Worm (Caenorhabditis elegans): ENCODE data around the gene ptl-1.

The ptl-1 gene

ce11 chrIII:770958-771357, 6.0 kb downstream of the ptl-1 start, which contains the start of gene tpst-2:
Gene tpst-2 (plus strand): TSS chrIII:771258.
- no peak for TF ChIP-seq pes-1 (GFP tag; IDR thresholded peaks at IDR 0.05)
- TF ChIP-seq aly-1 (tag; optimal IDR thresholded peaks at IDR 0.05): no peak
- TF ChIP-seq sea-1 (GFP tag; conservative IDR thresholded peaks at IDR 0.05): no peak
- TF ChIP-seq hnd-1 (tag; optimal IDR thresholded peaks at IDR 0.05): no peak
- no peak for TF ChIP-seq ama-1 (optimal IDR thresholded peaks at IDR 0.05)
- no peak for TF ChIP-seq tbx-37 (GFP tag; conservative IDR thresholded peaks at IDR 0.05)
- no peak for TF ChIP-seq ceh-36 (tag; optimal IDR thresholded peaks at IDR 0.05)

DNA sequence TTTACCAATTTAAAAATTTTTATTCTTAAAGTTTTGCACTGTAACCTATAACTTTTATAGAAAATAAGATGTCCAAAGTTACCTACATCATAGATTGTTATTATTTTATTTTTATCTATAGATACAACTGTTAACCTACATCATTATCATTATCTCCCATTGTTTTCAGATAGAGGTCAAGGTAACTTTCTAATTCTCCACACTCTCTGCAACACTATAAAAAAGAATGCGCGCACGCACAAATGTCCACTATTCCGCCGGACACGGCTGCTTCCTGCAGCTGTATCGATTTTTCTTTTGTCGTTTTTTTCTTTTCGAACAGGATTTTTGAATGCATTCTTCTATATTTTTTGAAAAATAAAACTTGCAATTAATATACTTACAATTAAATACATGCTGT, 7.7 kb downstream of the ptl-1 start:
- TF ChIP-seq scrt-1 (GFP tag; IDR thresholded peaks at IDR 0.05): no peak
- TF ChIP-seq tra-4 (tag; optimal IDR thresholded peaks at IDR 0.05): no peak
- TF ChIP-seq sea-1 (GFP tag; conservative IDR thresholded peaks at IDR 0.05): no peak
- no peak for TF ChIP-seq flt-1 (GFP tag; IDR thresholded peaks at IDR 0.05)
- no peak for TF ChIP-seq ama-1 (optimal IDR thresholded peaks at IDR 0.05)
- no peak for TF ChIP-seq ceh-36 (tag; optimal IDR thresholded peaks at IDR 0.05)
- TF ChIP-seq B0310.2 (tag; optimal IDR thresholded peaks at IDR 0.05): no peak
- TF ChIP-seq ceh-13 (GFP tag; optimal IDR thresholded peaks at IDR 0.05): no peak
- no peak for TF ChIP-seq aly-1 (tag; optimal IDR thresholded peaks at IDR 0.05)
- TF ChIP-seq tbx-37 (GFP tag; conservative IDR thresholded peaks at IDR 0.05): no peak
- no peak for TF ChIP-seq hnd-1 (tag; optimal IDR thresholded peaks at IDR 0.05)
- TF ChIP-seq pes-1 (GFP tag; IDR thresholded peaks at IDR 0.05): no peak
- TF ChIP-seq F13C5.2 (tag; optimal IDR thresholded peaks at IDR 0.05): no peak

ce11 chrIII:773114-773513, 8.1 kb downstream of the ptl-1 start, which contains the start of gene cyn-6:
Gene cyn-6 (plus strand): TSS chrIII:773414.
- TF ChIP-seq flt-1 (GFP tag; IDR thresholded peaks at IDR 0.05): no peak
- no peak for TF ChIP-seq hnd-1 (tag; optimal IDR thresholded peaks at IDR 0.05)
- no peak for TF ChIP-seq ceh-36 (tag; optimal IDR thresholded peaks at IDR 0.05)
- TF ChIP-seq ets-7 (tag; optimal IDR thresholded peaks at IDR 0.05): no peak
- TF ChIP-seq pes-1 (GFP tag; IDR thresholded peaks at IDR 0.05): no peak
- TF ChIP-seq F13C5.2 (tag; optimal IDR thresholded peaks at IDR 0.05): no peak
- no peak for TF ChIP-seq tbx-37 (GFP tag; conservative IDR thresholded peaks at IDR 0.05)
- no peak for TF ChIP-seq ceh-13 (GFP tag; optimal IDR thresholded peaks at IDR 0.05)
- TF ChIP-seq ama-1 (optimal IDR thresholded peaks at IDR 0.05): no peak
- TF ChIP-seq scrt-1 (GFP tag; IDR thresholded peaks at IDR 0.05): no peak
- no peak for TF ChIP-seq B0310.2 (tag; optimal IDR thresholded peaks at IDR 0.05)

ce11 chrIII:775443-775842, 10.5 kb downstream of the ptl-1 start:
- TF ChIP-seq ets-7 (tag; optimal IDR thresholded peaks at IDR 0.05): no peak
- TF ChIP-seq scrt-1 (GFP tag; IDR thresholded peaks at IDR 0.05): no peak

DNA sequence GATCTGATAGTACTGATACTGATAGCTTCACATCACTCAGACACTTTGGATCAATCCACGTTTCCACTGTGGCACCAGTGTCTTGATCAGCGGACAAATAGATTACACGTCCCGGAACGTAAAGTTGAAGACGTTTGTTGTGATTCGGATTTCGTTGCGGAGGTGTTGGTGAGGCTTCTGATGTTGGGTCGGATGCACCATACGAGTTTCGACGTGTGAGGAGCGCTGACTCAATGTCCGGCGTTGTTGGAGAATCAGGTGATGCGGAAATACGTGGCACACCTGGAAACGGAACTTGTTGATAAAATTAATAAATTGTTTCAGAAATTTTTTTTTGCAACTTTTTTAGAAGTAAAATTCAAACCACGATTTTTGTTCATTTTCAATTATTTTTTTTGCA, 13.8 kb downstream of the ptl-1 start, which contains the start of gene alh-11:
alh-11 (minus strand) TSS at position 101 of the 400 bp plus-strand sequence.
- no peak for TF ChIP-seq ceh-13 (GFP tag; optimal IDR thresholded peaks at IDR 0.05)
- no peak for TF ChIP-seq flt-1 (GFP tag; IDR thresholded peaks at IDR 0.05)
- TF ChIP-seq aly-1 (tag; optimal IDR thresholded peaks at IDR 0.05): no peak
- no peak for TF ChIP-seq hmg-4 (GFP tag; optimal IDR thresholded peaks at IDR 0.05)
- no peak for TF ChIP-seq B0310.2 (tag; optimal IDR thresholded peaks at IDR 0.05)

DNA sequence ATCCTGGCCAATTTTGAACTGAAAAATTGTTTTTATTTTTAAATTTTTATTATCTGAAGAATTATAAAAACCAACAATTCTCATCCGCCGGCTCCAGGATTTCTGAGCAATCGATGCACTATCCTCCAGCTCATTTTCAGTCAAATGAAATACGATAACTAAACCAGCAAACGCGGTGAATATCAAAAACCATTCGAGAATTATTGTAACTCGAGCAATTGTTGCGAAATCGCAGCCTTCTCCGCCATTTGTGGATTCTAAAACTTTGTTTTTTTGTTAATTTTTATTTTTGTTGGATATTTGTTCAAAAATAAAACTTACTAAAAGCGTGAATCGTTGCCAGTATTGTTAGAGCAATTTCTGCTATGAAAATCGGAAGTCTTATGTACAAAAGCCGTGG, 17.5 kb downstream of the ptl-1 start:
- TF ChIP-seq ceh-36 (tag; optimal IDR thresholded peaks at IDR 0.05) (no peak), ama-1 (optimal IDR thresholded peaks at IDR 0.05) (no peak), hmbx-1 (tag; optimal IDR thresholded peaks at IDR 0.05) (no peak), flt-1 (GFP tag; IDR thresholded peaks at IDR 0.05) (no peak), scrt-1 (GFP tag; IDR thresholded peaks at IDR 0.05) (no peak), tbx-11 (GFP tag; IDR thresholded peaks at IDR 0.05) (no peak), pes-1 (GFP tag; IDR thresholded peaks at IDR 0.05) (no peak), ets-7 (tag; optimal IDR thresholded peaks at IDR 0.05) (no peak), hnd-1 (tag; optimal IDR thresholded peaks at IDR 0.05) (no peak), aly-1 (tag; optimal IDR thresholded peaks at IDR 0.05) (no peak), ceh-13 (GFP tag; optimal IDR thresholded peaks at IDR 0.05) (no peak), tra-4 (tag; optimal IDR thresholded peaks at IDR 0.05) (no peak), sea-1 (GFP tag; conservative IDR thresholded peaks at IDR 0.05) (no peak), F13C5.2 (tag; optimal IDR thresholded peaks at IDR 0.05) (no peak)

DNA sequence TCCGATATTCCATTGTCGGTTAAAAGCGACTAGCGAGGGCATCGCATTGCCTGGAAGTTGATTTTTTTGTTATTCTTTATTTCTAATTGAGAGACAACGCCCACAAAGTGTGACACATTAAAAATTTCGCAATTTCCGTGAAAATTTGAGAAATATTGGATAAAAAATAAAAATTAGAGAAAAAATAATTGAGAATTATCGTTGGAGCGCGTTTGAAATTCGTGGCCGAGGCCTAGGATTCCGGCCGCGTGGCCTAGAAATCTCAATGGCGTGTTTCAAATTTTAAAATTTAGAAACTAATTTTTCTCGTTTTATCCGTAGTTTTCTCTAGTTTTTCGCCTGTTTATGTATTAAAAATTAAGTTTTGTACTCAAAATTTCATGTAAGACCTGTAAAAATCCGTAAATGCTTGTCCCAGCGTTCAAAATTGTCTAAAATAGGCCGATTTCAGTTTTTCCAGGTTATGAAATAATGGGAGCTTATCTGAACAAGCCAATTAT, 18.3 kb downstream of the ptl-1 start, which contains the start of the genes dagl-2 and ppm-1.G:
dagl-2 (minus strand) TSS at position 52 of the 500 bp plus-strand sequence.
ppm-1.G (plus strand) TSS at position 450 of the 500 bp plus-strand sequence.
- no peak for TF ChIP-seq hmbx-1 (tag; optimal IDR thresholded peaks at IDR 0.05)
- no peak for TF ChIP-seq B0310.2 (tag; optimal IDR thresholded peaks at IDR 0.05)
- TF ChIP-seq pes-1 (GFP tag; IDR thresholded peaks at IDR 0.05): peak; percentile 64; the same call in 1 of the 2 replicates
- peak; percentile 48; the same call in 1 of the 2 replicates for TF ChIP-seq tbx-37 (GFP tag; conservative IDR thresholded peaks at IDR 0.05)
- peak; percentile 33 for TF ChIP-seq F13C5.2 (tag; optimal IDR thresholded peaks at IDR 0.05)

DNA sequence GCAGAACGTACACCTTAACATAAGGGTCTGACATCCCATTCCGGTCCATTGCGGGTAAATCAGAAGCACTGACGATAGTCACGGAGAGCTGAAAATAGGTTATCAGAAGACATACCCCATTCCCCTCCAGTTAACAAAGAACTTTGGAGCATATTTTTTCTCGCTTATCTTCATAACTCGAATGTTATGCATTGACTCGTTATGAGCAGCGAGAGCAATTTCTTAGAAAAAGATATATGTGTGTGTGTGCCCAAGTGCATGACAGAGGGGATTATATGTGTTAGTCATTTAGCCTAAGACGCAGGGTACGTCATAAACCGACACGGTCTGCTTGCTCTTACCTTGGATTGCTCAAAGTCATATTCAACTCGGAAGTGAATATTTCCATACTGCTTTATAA, 24.6 kb downstream of the ptl-1 start:
- no peak for TF ChIP-seq hmg-4 (GFP tag; optimal IDR thresholded peaks at IDR 0.05)
- TF ChIP-seq tbx-37 (GFP tag; conservative IDR thresholded peaks at IDR 0.05): no peak
- no peak for TF ChIP-seq flt-1 (GFP tag; IDR thresholded peaks at IDR 0.05)
- TF ChIP-seq scrt-1 (GFP tag; IDR thresholded peaks at IDR 0.05): no peak
- no peak for TF ChIP-seq B0310.2 (tag; optimal IDR thresholded peaks at IDR 0.05)
- no peak for TF ChIP-seq pes-1 (GFP tag; IDR thresholded peaks at IDR 0.05)
- no peak for TF ChIP-seq F13C5.2 (tag; optimal IDR thresholded peaks at IDR 0.05)
- no peak for TF ChIP-seq sea-1 (GFP tag; conservative IDR thresholded peaks at IDR 0.05)
- no peak for TF ChIP-seq hnd-1 (tag; optimal IDR thresholded peaks at IDR 0.05)
- no peak for TF ChIP-seq tbx-11 (GFP tag; IDR thresholded peaks at IDR 0.05)
- no peak for TF ChIP-seq tra-4 (tag; optimal IDR thresholded peaks at IDR 0.05)
- TF ChIP-seq aly-1 (tag; optimal IDR thresholded peaks at IDR 0.05): no peak
- no peak for TF ChIP-seq ceh-13 (GFP tag; optimal IDR thresholded peaks at IDR 0.05)
- no peak for TF ChIP-seq ama-1 (optimal IDR thresholded peaks at IDR 0.05)
- no peak for TF ChIP-seq ceh-36 (tag; optimal IDR thresholded peaks at IDR 0.05)
- no peak for TF ChIP-seq hmbx-1 (tag; optimal IDR thresholded peaks at IDR 0.05)

All from whole organism, early embryonic.